Fruit fly (Drosophila melanogaster): ENCODE data around the gene Diap1.

The Diap1 gene

dm6 chr3L:16051719-16052122 lies 887 bp upstream of the Diap1 start, which contains the start of gene Mbs (continued):
- TF ChIP-seq CG6683 (GFP tag; optimal IDR thresholded peaks at IDR 0.05) (no peak), CG30020 (tag; optimal IDR thresholded peaks at IDR 0.05) (no peak), CG17912 (GFP tag; optimal IDR thresholded peaks at IDR 0.05) (peak; percentile 48), Gug (GFP tag; IDR thresholded peaks at IDR 0.05) (no peak), Scr (GFP tag; IDR thresholded peaks at IDR 0.05; ENCODE audit: partially characterized antibody) (peak; percentile 65), gfzf (GFP tag; optimal IDR thresholded peaks at IDR 0.05) (peak; percentile 86), CG11696 (GFP tag; IDR thresholded peaks at IDR 0.05) (no peak), sens-2 (GFP tag; IDR thresholded peaks at IDR 0.05) (no peak), sc (optimal IDR thresholded peaks at IDR 0.05) (no peak), sc (GFP tag; optimal IDR thresholded peaks at IDR 0.05) (no peak), dimm (GFP tag; IDR thresholded peaks at IDR 0.05) (no peak), Ada2b (GFP tag; IDR thresholded peaks at IDR 0.05) (no peak), CG2875 (GFP tag; optimal IDR thresholded peaks at IDR 0.05) (no peak), insv (GFP tag; optimal IDR thresholded peaks at IDR 0.05) (peak in 1 of 2 experiments; percentile 41), psq (GFP tag; optimal IDR thresholded peaks at IDR 0.05) (no peak), pho (GFP tag; optimal IDR thresholded peaks at IDR 0.05) (no peak), CG4360 (GFP tag; IDR thresholded peaks at IDR 0.05) (no peak), grau (tag; optimal IDR thresholded peaks at IDR 0.05) (peak; percentile 16), CG9817 (tag; optimal IDR thresholded peaks at IDR 0.05) (peak; percentile 11), CG8924 (tag; optimal IDR thresholded peaks at IDR 0.05) (peak; percentile 5), hb (GFP tag; IDR thresholded peaks at IDR 0.05; ENCODE audit: partially characterized antibody) (peak; percentile 51; the same call in 2 of the 3 replicates), CG1603 (tag; optimal IDR thresholded peaks at IDR 0.05) (peak; percentile 72), CG14441 (GFP tag; IDR thresholded peaks at IDR 0.05) (no peak), Sry-β (GFP tag; optimal IDR thresholded peaks at IDR 0.05) (no peak), CG2889 (GFP tag; IDR thresholded peaks at IDR 0.05) (no peak), CG7786 (GFP tag; optimal IDR thresholded peaks at IDR 0.05) (no peak), Hr51 (GFP tag; optimal IDR thresholded peaks at IDR 0.05) (no peak), cwo (GFP tag; optimal IDR thresholded peaks at IDR 0.05) (no peak), Atf-2 (GFP tag; optimal IDR thresholded peaks at IDR 0.05) (no peak), D19A (tag; optimal IDR thresholded peaks at IDR 0.05) (peak; percentile 6), CG10147 (GFP tag; optimal IDR thresholded peaks at IDR 0.05) (peak; percentile 9), BtbVII (GFP tag; optimal IDR thresholded peaks at IDR 0.05) (no peak), sr (GFP tag; IDR thresholded peaks at IDR 0.05) (no peak), Adf1 (GFP tag; IDR thresholded peaks at IDR 0.05) (no peak), CG12769 (tag; optimal IDR thresholded peaks at IDR 0.05) (no peak), chinmo (GFP tag; IDR thresholded peaks at IDR 0.05; ENCODE audit: partially characterized antibody) (no peak; the same call in 3 of the 4 replicates), CG11398 (GFP tag; optimal IDR thresholded peaks at IDR 0.05) (no peak), Dref (GFP tag; IDR thresholded peaks at IDR 0.05) (peak; percentile 41), disco-r (GFP tag; optimal IDR thresholded peaks at IDR 0.05) (no peak), CG32767 (GFP tag; IDR thresholded peaks at IDR 0.05) (no peak), yki (optimal IDR thresholded peaks at IDR 0.05) (no peak), Sin3A (optimal IDR thresholded peaks at IDR 0.05) (peak; percentile 27), Hand (GFP tag; optimal IDR thresholded peaks at IDR 0.05) (no peak), Bgb (GFP tag; IDR thresholded peaks at IDR 0.05; ENCODE audit: partially characterized antibody) (peak; percentile 66), CG8478 (optimal IDR thresholded peaks at IDR 0.05) (no peak), Side (GFP tag; optimal IDR thresholded peaks at IDR 0.05) (no peak), unpg (GFP tag; optimal IDR thresholded peaks at IDR 0.05) (peak; percentile 2), CG4328 (GFP tag; optimal IDR thresholded peaks at IDR 0.05) (peak; percentile 23), exex (tag; optimal IDR thresholded peaks at IDR 0.05) (no peak), bsh (GFP tag; optimal IDR thresholded peaks at IDR 0.05) (peak in 1 of 2 experiments; percentile 22), E2f2 (GFP tag; IDR thresholded peaks at IDR 0.05) (peak; percentile 55), ems (GFP tag; optimal IDR thresholded peaks at IDR 0.05) (no peak)
